Fruit fly (Drosophila melanogaster): ENCODE measurements around the gene CG6793.

CG6793 gene

DNA sequence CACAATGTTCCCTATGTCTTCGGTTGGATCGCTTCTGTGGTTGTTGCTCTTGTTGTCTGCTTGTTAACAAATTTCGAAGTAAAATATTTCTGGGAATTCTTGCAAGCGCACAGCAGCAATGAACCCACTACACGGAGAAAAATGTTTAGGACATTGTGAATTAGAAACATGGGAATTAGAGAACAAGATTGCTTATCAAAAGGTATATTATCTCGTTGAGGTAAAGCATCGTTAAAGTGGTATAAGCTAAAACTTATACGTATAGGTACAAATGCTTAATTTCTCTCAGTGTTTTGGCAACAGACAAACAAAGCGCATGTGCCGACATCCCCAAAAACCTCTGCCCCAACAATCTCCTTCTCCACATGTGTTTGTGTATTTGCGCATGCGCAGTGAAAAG, 11.5 kb downstream of the CG6793 start (continued):
- TF ChIP-seq CG33557 (GFP tag; optimal IDR thresholded peaks at IDR 0.05) (no peak), ara (GFP tag; IDR thresholded peaks at IDR 0.05) (peak; percentile 72), Six4 (GFP tag; optimal IDR thresholded peaks at IDR 0.05) (peak; percentile 36), Scr (GFP tag; IDR thresholded peaks at IDR 0.05; ENCODE audit: partially characterized antibody) (no peak), CG12155 (GFP tag; optimal IDR thresholded peaks at IDR 0.05) (no peak), Oli (tag; optimal IDR thresholded peaks at IDR 0.05) (peak; percentile 36), zen2 (GFP tag; IDR thresholded peaks at IDR 0.05; ENCODE audit: partially characterized antibody) (no peak), sc (optimal IDR thresholded peaks at IDR 0.05) (no peak), sc (GFP tag; optimal IDR thresholded peaks at IDR 0.05) (no peak), CG7271 (tag; optimal IDR thresholded peaks at IDR 0.05) (no peak), CG1602 (GFP tag; optimal IDR thresholded peaks at IDR 0.05) (peak; percentile 2), fd96Cb (tag; optimal IDR thresholded peaks at IDR 0.05) (peak; percentile 77), CG2202 (tag; optimal IDR thresholded peaks at IDR 0.05) (no peak), Vsx1 (GFP tag; optimal IDR thresholded peaks at IDR 0.05) (peak; percentile 15), Ssrp (tag; optimal IDR thresholded peaks at IDR 0.05) (peak; percentile 32), pfk (GFP tag; optimal IDR thresholded peaks at IDR 0.05) (no peak), CG32772 (GFP tag; IDR thresholded peaks at IDR 0.05) (peak; percentile 54; the same call in 1 of the 2 replicates), CoRest (tag; optimal IDR thresholded peaks at IDR 0.05) (peak; percentile 31), zfh1 (GFP tag; IDR thresholded peaks at IDR 0.05) (peak; percentile 66), CG4360 (GFP tag; IDR thresholded peaks at IDR 0.05) (no peak), Sin3A (optimal IDR thresholded peaks at IDR 0.05) (no peak), CrebB (tag; optimal IDR thresholded peaks at IDR 0.05) (no peak), az2 (GFP tag; optimal IDR thresholded peaks at IDR 0.05) (peak; percentile 36), eyg (GFP tag; optimal IDR thresholded peaks at IDR 0.05) (no peak), Opbp (GFP tag; IDR thresholded peaks at IDR 0.05; ENCODE audit: partially characterized antibody) (no peak), peb (GFP tag; IDR thresholded peaks at IDR 0.05) (peak; percentile 43; the same call in 1 of the 2 replicates), sqz (GFP tag; optimal IDR thresholded peaks at IDR 0.05) (no peak), Hmr (GFP tag; optimal IDR thresholded peaks at IDR 0.05) (no peak), zen (tag; optimal IDR thresholded peaks at IDR 0.05) (peak; percentile 12), twi (tag; optimal IDR thresholded peaks at IDR 0.05) (no peak), exex (tag; optimal IDR thresholded peaks at IDR 0.05) (no peak), ase (GFP tag; IDR thresholded peaks at IDR 0.05) (0 out of 3 replicates have a peak, but pooled peaks have one; percentile 11), Dref (GFP tag; IDR thresholded peaks at IDR 0.05) (no peak), Dfd (GFP tag; optimal IDR thresholded peaks at IDR 0.05) (no peak), CG16813 (GFP tag; IDR thresholded peaks at IDR 0.05; ENCODE audit: partially characterized antibody) (no peak), CG8765 (GFP tag; IDR thresholded peaks at IDR 0.05) (no peak), NK7.1 (GFP tag; optimal IDR thresholded peaks at IDR 0.05) (no peak), B-H1 (GFP tag; IDR thresholded peaks at IDR 0.05) (peak; percentile 11; the same call in 1 of the 3 replicates), gsb (GFP tag; IDR thresholded peaks at IDR 0.05) (no peak), CG10979 (tag; optimal IDR thresholded peaks at IDR 0.05) (peak; percentile 86), CG14667 (GFP tag; IDR thresholded peaks at IDR 0.05) (peak; percentile 24; the same call in 1 of the 2 replicates), CG34376 (GFP tag; optimal IDR thresholded peaks at IDR 0.05) (no peak), gt (GFP tag; IDR thresholded peaks at IDR 0.05) (no peak), CG7839 (tag; optimal IDR thresholded peaks at IDR 0.05) (peak; percentile 34), CG9727 (GFP tag; optimal IDR thresholded peaks at IDR 0.05) (peak; percentile 55), caup (GFP tag; optimal IDR thresholded peaks at IDR 0.05; ENCODE audit: severe bottlenecking) (no peak), Jarid2 (GFP tag; optimal IDR thresholded peaks at IDR 0.05) (no peak), D19B (GFP tag; optimal IDR thresholded peaks at IDR 0.05) (no peak), Dll (GFP tag; IDR thresholded peaks at IDR 0.05; ENCODE audit: partially characterized antibody) (no peak), CG43689 (GFP tag; IDR thresholded peaks at IDR 0.05) (no peak), pho (GFP tag; optimal IDR thresholded peaks at IDR 0.05) (no peak)
